Fruit fly (Drosophila melanogaster) whole organism, embryonic: ENCODE results near the gene Adgf-C.

ENCODE experiments used
- ATbp ChIP-seq: fragments of 200-800 bp; sonication (Bioruptor generic); optimal IDR thresholded peaks from 2 replicates; lab custom pipeline; 2017; ENCODE audit warnings: missing biosample characterization, mild to moderate bottlenecking, missing genetic modification characterization, missing genetic modification reagents
- Bgb ChIP-seq: fragments of 200-800 bp; sonication (Bioruptor generic); IDR thresholded peaks from 2 replicates; pipeline ENCODE4 v1.3.6; 2022; ENCODE audit warnings: missing biosample characterization, missing genetic modification characterization; ENCODE audit not compliant: partially characterized antibody
- CG10543 ChIP-seq: fragments of 200-800 bp; sonication (Bioruptor generic); optimal IDR thresholded peaks from 3 replicates; lab custom pipeline; 2017; ENCODE audit warnings: missing biosample characterization, mild to moderate bottlenecking, missing genetic modification characterization, moderate library complexity
- CG12071 ChIP-seq: fragments of 200-800 bp; sonication (Bioruptor generic); optimal IDR thresholded peaks from 3 replicates; lab custom pipeline; 2018; ENCODE audit warnings: missing biosample characterization, mild to moderate bottlenecking, missing genetic modification characterization
- CG12744 ChIP-seq: fragments of 200-800 bp; sonication (Bioruptor generic); optimal IDR thresholded peaks from 2 replicates; lab custom pipeline; 2016; ENCODE audit warnings: missing biosample characterization, missing genetic modification characterization
- CG13287 ChIP-seq: fragments of 200-800 bp; sonication (Bioruptor generic); IDR thresholded peaks from 2 replicates; pipeline ENCODE4 v1.3.6; 2022; ENCODE audit warnings: missing biosample characterization, missing genetic modification characterization; ENCODE audit not compliant: partially characterized antibody
- CG14710 ChIP-seq: fragments of 200-800 bp; sonication (Bioruptor generic); optimal IDR thresholded peaks from 3 replicates; lab custom pipeline; 2019; ENCODE audit warnings: missing biosample characterization, mild to moderate bottlenecking, missing genetic modification characterization, moderate library complexity
- CG16863 ChIP-seq: fragments of 200-800 bp; sonication (Bioruptor generic); optimal IDR thresholded peaks from 3 replicates; lab custom pipeline; 2016; ENCODE audit warnings: missing biosample characterization, missing genetic modification characterization
- CG17568 ChIP-seq: fragments of 200-800 bp; sonication (Bioruptor generic); optimal IDR thresholded peaks from 2 replicates; lab custom pipeline; 2018; ENCODE audit warnings: missing biosample characterization, mild to moderate bottlenecking, missing genetic modification characterization, moderate library complexity
- CG18011 ChIP-seq: fragments of 200-800 bp; sonication (Bioruptor generic); optimal IDR thresholded peaks from 2 replicates; lab custom pipeline; 2017; ENCODE audit warnings: missing biosample characterization, missing genetic modification characterization, mild to moderate bottlenecking, moderate library complexity, missing genotype
- CG2129 ChIP-seq: fragments of 200-800 bp; sonication (Bioruptor generic); IDR thresholded peaks from 2 replicates; pipeline ENCODE4 v1.3.6; 2022; ENCODE audit warnings: missing biosample characterization, missing genetic modification characterization; ENCODE audit not compliant: partially characterized antibody
- CG2678 ChIP-seq: fragments of 200-800 bp; sonication (Bioruptor generic); optimal IDR thresholded peaks from 3 replicates; lab custom pipeline; 2019; ENCODE audit warnings: missing biosample characterization, mild to moderate bottlenecking, missing genetic modification characterization, moderate library complexity
- CG3065 ChIP-seq: fragments of 200-800 bp; sonication (Bioruptor generic); optimal IDR thresholded peaks from 2 replicates; lab custom pipeline; 2016; ENCODE audit warnings: missing biosample characterization, missing genetic modification characterization
- CG33213 ChIP-seq: fragments of 200-800 bp; sonication (Bioruptor generic); optimal IDR thresholded peaks from 3 replicates; lab custom pipeline; 2016; ENCODE audit warnings: missing biosample characterization, missing genetic modification characterization
- CG4404 ChIP-seq: fragments of 200-800 bp; sonication (Bioruptor generic); IDR thresholded peaks from 2 replicates; pipeline ENCODE4 v1.3.6; 2022; ENCODE audit warnings: missing biosample characterization, missing genetic modification characterization
- CG4617 ChIP-seq: fragments of 200-800 bp; sonication (Bioruptor generic); optimal IDR thresholded peaks from 3 replicates; lab custom pipeline; 2016; ENCODE audit warnings: missing biosample characterization, missing genetic modification characterization, borderline replicate concordance
- CG5180 ChIP-seq: fragments of 200-800 bp; sonication (Bioruptor generic); optimal IDR thresholded peaks from 3 replicates; lab custom pipeline; 2017; ENCODE audit warnings: missing biosample characterization, missing genetic modification characterization, mild to moderate bottlenecking, moderate library complexity, missing genetic modification reagents
- CG6654 ChIP-seq: fragments of 200-800 bp; sonication (Bioruptor generic); optimal IDR thresholded peaks from 2 replicates; lab custom pipeline; 2017; ENCODE audit warnings: missing biosample characterization, mild to moderate bottlenecking, missing genetic modification characterization
- CG6689 ChIP-seq: fragments of 200-800 bp; sonication (Bioruptor generic); IDR thresholded peaks from 2 replicates; pipeline ENCODE4 v1.3.6; 2022; ENCODE audit warnings: missing biosample characterization, missing genetic modification characterization
- CG6791 ChIP-seq: fragments of 200-800 bp; sonication (Bioruptor generic); IDR thresholded peaks from 3 replicates; pipeline ENCODE4 v1.3.6; 2022; ENCODE audit warnings: missing biosample characterization, missing genetic modification characterization; ENCODE audit not compliant: partially characterized antibody
- CG7556 ChIP-seq: fragments of 200-800 bp; sonication (Bioruptor generic); optimal IDR thresholded peaks from 2 replicates; lab custom pipeline; 2017; ENCODE audit warnings: missing biosample characterization, mild to moderate bottlenecking, missing genetic modification characterization
- CG8765 ChIP-seq: fragments of 200-800 bp; sonication (Bioruptor generic); IDR thresholded peaks from 2 replicates; pipeline ENCODE4 v1.3.6; 2022; ENCODE audit warnings: missing biosample characterization, missing genetic modification characterization
- CG9727 ChIP-seq: fragments of 200-800 bp; sonication (Bioruptor generic); optimal IDR thresholded peaks from 3 replicates; lab custom pipeline; 2017; ENCODE audit warnings: missing biosample characterization, mild to moderate bottlenecking, missing genetic modification characterization
- CG9876 ChIP-seq: fragments of 200-800 bp; sonication (Bioruptor generic); optimal IDR thresholded peaks from 2 replicates; lab custom pipeline; 2016; ENCODE audit warnings: missing biosample characterization, missing genetic modification characterization
- Dip2 ChIP-seq: fragments of 200-800 bp; sonication (Bioruptor generic); IDR thresholded peaks from 2 replicates; pipeline ENCODE4 v1.3.6; 2022; ENCODE audit warnings: missing biosample characterization, missing genetic modification characterization
- Dip3 ChIP-seq: fragments of 200-800 bp; sonication (Bioruptor generic); optimal IDR thresholded peaks from 3 replicates; lab custom pipeline; 2016; ENCODE audit warnings: missing biosample characterization, missing genetic modification characterization
- Lhr ChIP-seq: fragments of 200-800 bp; sonication (Bioruptor generic); optimal IDR thresholded peaks from 3 replicates; lab custom pipeline; 2017; ENCODE audit warnings: mild to moderate bottlenecking, missing biosample characterization, missing genetic modification reagents, missing genetic modification characterization
- Lim3 ChIP-seq: fragments of 200-800 bp; sonication (Bioruptor generic); IDR thresholded peaks from 2 replicates; pipeline ENCODE4 v1.3.6; 2022; ENCODE audit warnings: missing biosample characterization, missing genetic modification characterization
- Myb ChIP-seq: fragments of 200-800 bp; sonication (Bioruptor generic); optimal IDR thresholded peaks from 2 replicates; lab custom pipeline; 2016; ENCODE audit warnings: missing biosample characterization, missing genetic modification characterization
- NFAT ChIP-seq: fragments of 200-800 bp; sonication (Bioruptor generic); IDR thresholded peaks from 2 replicates; pipeline ENCODE4 v1.3.6; 2022; ENCODE audit warnings: missing biosample characterization, missing genetic modification characterization
- NfI ChIP-seq: fragments of 200-800 bp; sonication (Bioruptor generic); optimal IDR thresholded peaks from 3 replicates; lab custom pipeline; 2018; ENCODE audit warnings: missing biosample characterization, mild to moderate bottlenecking, missing genetic modification characterization, moderate library complexity
- Optix ChIP-seq: fragments of 200-800 bp; sonication (Bioruptor generic); IDR thresholded peaks from 3 replicates; pipeline ENCODE4 v1.3.6; 2022; ENCODE audit warnings: missing biosample characterization, missing genetic modification characterization
- Spps ChIP-seq: fragments of 200-800 bp; sonication (Bioruptor generic); optimal IDR thresholded peaks from 2 replicates; lab custom pipeline; 2018; ENCODE audit warnings: missing biosample characterization, mild to moderate bottlenecking, missing genetic modification characterization
- ac ChIP-seq: fragments of 200-800 bp; sonication (Bioruptor generic); optimal IDR thresholded peaks from 3 replicates; lab custom pipeline; 2017; ENCODE audit warnings: missing biosample characterization, mild to moderate bottlenecking, missing genetic modification characterization
- amos ChIP-seq: fragments of 200-800 bp; sonication (Bioruptor generic); IDR thresholded peaks from 2 replicates; pipeline ENCODE4 v1.3.6; 2022; ENCODE audit warnings: missing biosample characterization, missing genetic modification characterization; ENCODE audit not compliant: partially characterized antibody
- ara ChIP-seq: fragments of 200-800 bp; sonication (Bioruptor generic); IDR thresholded peaks from 2 replicates; pipeline ENCODE4 v1.3.6; 2022; ENCODE audit warnings: missing biosample characterization, missing genetic modification characterization
- danr ChIP-seq: fragments of 200-800 bp; sonication (Bioruptor generic); IDR thresholded peaks from 2 replicates; pipeline ENCODE4 v1.3.6; 2022; ENCODE audit warnings: missing biosample characterization, missing genetic modification characterization
- dati ChIP-seq: fragments of 200-800 bp; sonication (Bioruptor generic); IDR thresholded peaks from 2 replicates; pipeline ENCODE4 v1.3.6; 2022; ENCODE audit warnings: missing biosample characterization, missing genetic modification characterization
- ems ChIP-seq: fragments of 200-800 bp; sonication (Bioruptor generic); optimal IDR thresholded peaks from 3 replicates; lab custom pipeline; 2016; ENCODE audit warnings: missing biosample characterization, missing genetic modification characterization
- hb ChIP-seq: fragments of 200-800 bp; sonication (Bioruptor generic); IDR thresholded peaks from 3 replicates; pipeline ENCODE4 v1.3.6; 2022; ENCODE audit warnings: missing biosample characterization, missing genetic modification characterization; ENCODE audit not compliant: partially characterized antibody
- jigr1 ChIP-seq: fragments of 200-800 bp; sonication (Bioruptor generic); IDR thresholded peaks from 3 replicates; pipeline ENCODE4 v1.3.6; 2022; ENCODE audit warnings: missing biosample characterization, missing genetic modification characterization
- pan ChIP-seq, 4 experiments: fragments of >200 bp in 3 of 4; fragments of 200-800 bp in 1 of 4; sonication (Bioruptor generic) in 1 of 4; optimal IDR thresholded peaks in 3 of 4; IDR thresholded peaks in 1 of 4; 2 replicates each; pipeline versions ENCODE4 v1.3.6 to Lab custom; 2017 to 2022; ENCODE audit warnings: missing biosample characterization in 2 of 4, missing genetic modification characterization in 2 of 4, mixed read lengths in 1 of 4
- phol ChIP-seq: fragments of 200-800 bp; sonication (Bioruptor generic); optimal IDR thresholded peaks from 3 replicates; lab custom pipeline; 2018; ENCODE audit warnings: missing biosample characterization, mild to moderate bottlenecking, missing genetic modification characterization, moderate library complexity
- pros ChIP-seq: fragments of 200-800 bp; sonication (Bioruptor generic); optimal IDR thresholded peaks from 3 replicates; lab custom pipeline; 2019; ENCODE audit warnings: missing biosample characterization, mild to moderate bottlenecking, missing genetic modification characterization, moderate library complexity
- pzg ChIP-seq: fragments of 200-800 bp; sonication (Bioruptor generic); optimal IDR thresholded peaks from 3 replicates; lab custom pipeline; 2018; ENCODE audit warnings: missing biosample characterization, mild to moderate bottlenecking, missing genetic modification characterization, moderate library complexity
- run ChIP-seq: fragments of 200-800 bp; sonication (Bioruptor generic); optimal IDR thresholded peaks from 3 replicates; lab custom pipeline; 2018; ENCODE audit warnings: missing biosample characterization, mild to moderate bottlenecking, missing genetic modification characterization
- salm ChIP-seq: fragments of 200-800 bp; sonication (Bioruptor generic); optimal IDR thresholded peaks from 2 replicates; lab custom pipeline; 2018; ENCODE audit warnings: missing biosample characterization, mild to moderate bottlenecking, missing genetic modification characterization
- tup ChIP-seq: fragments of 200-800 bp; sonication (Bioruptor generic); optimal IDR thresholded peaks from 2 replicates; lab custom pipeline; 2016; ENCODE audit warnings: missing biosample characterization, mild to moderate bottlenecking, missing genetic modification characterization, moderate library complexity
- vfl ChIP-seq: fragments of 200-800 bp; sonication (Bioruptor generic); optimal IDR thresholded peaks from 2 replicates; lab custom pipeline; 2016; ENCODE audit warnings: missing biosample characterization, missing genetic modification characterization
- zfh2 ChIP-seq: fragments of 200-800 bp; sonication (Bioruptor generic); optimal IDR thresholded peaks from 2 replicates; lab custom pipeline; 2016; ENCODE audit warnings: missing biosample characterization, missing genetic modification characterization

Adgf-C gene

DNA sequence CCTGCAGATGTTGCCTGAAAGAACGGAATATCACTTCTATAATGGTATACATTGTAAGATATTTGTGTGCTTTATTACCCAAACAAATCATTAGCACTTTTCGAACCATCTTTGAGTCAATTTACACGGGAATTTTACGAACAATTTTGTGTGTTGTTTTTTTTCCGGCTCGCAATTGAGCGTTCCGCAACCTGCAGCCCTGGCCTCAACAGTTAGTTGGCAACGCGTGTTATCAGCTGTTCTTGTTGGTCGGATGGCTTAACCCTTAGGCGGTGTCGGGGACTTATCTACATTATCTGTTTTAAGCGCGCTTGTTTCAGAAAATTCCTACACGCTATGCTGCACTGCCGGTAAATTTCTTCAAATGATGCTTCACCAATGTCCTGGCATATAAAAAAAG, 4.1 kb downstream of the Adgf-C start (continued):
- TF ChIP-seq CG17568 (no peak), CG7556 (GFP tag; lab: Kevin White, UChicago) (no peak), Dip3 (no peak), Spps (no peak), Myb (GFP tag; lab: Kevin White, UChicago) (no peak), NFAT (GFP tag; lab: Robert Waterston, UW) (no peak), jigr1 (GFP tag; lab: Robert Waterston, UW) (no peak), Dip2 (GFP tag; lab: Robert Waterston, UW) (no peak), tup (GFP tag; lab: Kevin White, UChicago) (no peak), CG5180 (GFP tag; lab: Kevin White, UChicago) (no peak), CG18011 (GFP tag; lab: Kevin White, UChicago) (no peak), dati (GFP tag; lab: Robert Waterston, UW) (no peak), CG33213 (GFP tag; lab: Kevin White, UChicago) (no peak), ara (GFP tag; lab: Robert Waterston, UW) (no peak), CG3065 (GFP tag; lab: Kevin White, UChicago) (no peak), phol (tag; lab: Kevin White, UChicago) (no peak), CG2129 (GFP tag; lab: Robert Waterston, UW) (no peak), CG13287 (GFP tag; lab: Robert Waterston, UW) (peak; percentile 53), CG6654 (GFP tag; lab: Kevin White, UChicago) (no peak), Optix (GFP tag; lab: Robert Waterston, UW) (0 out of 3 replicates have a peak, but pooled peaks have one; percentile 26), CG4617 (GFP tag; lab: Kevin White, UChicago) (peak; percentile 38), danr (GFP tag; lab: Robert Waterston, UW) (no peak), hb (no peak), CG14710 (tag; lab: Kevin White, UChicago) (peak; percentile 9), CG6689 (GFP tag; lab: Robert Waterston, UW) (no peak), pros (GFP tag; lab: Kevin White, UChicago) (no peak), CG10543 (no peak), CG8765 (GFP tag; lab: Robert Waterston, UW) (no peak), CG9876 (GFP tag; lab: Kevin White, UChicago) (no peak), ems (GFP tag; lab: Kevin White, UChicago) (no peak), ac (no peak), ATbp (GFP tag; lab: Kevin White, UChicago) (no peak), Lhr (GFP tag; lab: Kevin White, UChicago) (no peak), CG4404 (GFP tag; lab: Robert Waterston, UW) (no peak), CG16863 (GFP tag; lab: Kevin White, UChicago) (no peak), pzg (GFP tag; lab: Kevin White, UChicago) (peak; percentile 69), Lim3 (GFP tag; lab: Robert Waterston, UW) (no peak), CG12071 (no peak), run (tag; lab: Kevin White, UChicago) (no peak), CG9727 (GFP tag; lab: Kevin White, UChicago) (no peak), pan (optimal IDR thresholded peaks at IDR 0.05; lab: Kevin White, UChicago) (no peak), pan (GFP tag; optimal IDR thresholded peaks at IDR 0.05 in 1 of 2, IDR thresholded peaks at IDR 0.05 in 1 of 2) (no peak), Bgb (GFP tag; lab: Robert Waterston, UW) (peak; percentile 60), amos (GFP tag; lab: Robert Waterston, UW) (peak; percentile 31), salm (tag; lab: Kevin White, UChicago) (no peak), CG2678 (tag; lab: Kevin White, UChicago) (no peak), NfI (no peak), CG6791 (GFP tag; lab: Robert Waterston, UW) (no peak), zfh2 (no peak), CG12744 (no peak), vfl (GFP tag; lab: Kevin White, UChicago) (no peak)
